Worm (Caenorhabditis elegans): Measurements from ENCODE around the gene ZK1055.7.

ce11 chrV:6650508-6650907 lies 45.3 kb upstream of the ZK1055.7 start:
- TF ChIP-seq unc-130 (GFP tag; optimal IDR thresholded peaks at IDR 0.05) (no peak), cebp-1 (GFP tag; IDR thresholded peaks at IDR 0.05) (no peak), cebp-1 (tag; optimal IDR thresholded peaks at IDR 0.05) (no peak), lin-35 (GFP tag; optimal IDR thresholded peaks at IDR 0.05) (no peak), lsy-27 (tag; optimal IDR thresholded peaks at IDR 0.05; ENCODE audit: borderline replicate concordance, insufficient read depth) (no peak), nhr-90 (tag; optimal IDR thresholded peaks at IDR 0.05) (no peak)

Data from whole organism, young adult.